Worm (Caenorhabditis elegans) whole organism, L2 larva: ENCODE data around the gene rimb-1.

ENCODE experiments used
- C34F6.9 ChIP-seq: fragments of 150-350 bp; optimal IDR thresholded peaks from 2 replicates; lab custom pipeline; 2014; ENCODE audit warnings: missing biosample characterization, missing genetic modification characterization
- F13H6.1 ChIP-seq: sonication (generic microtip); optimal IDR thresholded peaks from 2 replicates; lab custom pipeline; 2016; ENCODE audit warnings: missing genetic modification characterization, missing compliant biosample characterization
- R02D3.7 ChIP-seq: fragments of 150-350 bp; optimal IDR thresholded peaks from 2 replicates; lab custom pipeline; 2014; ENCODE audit warnings: missing biosample characterization, missing genetic modification characterization
- ZK546.5 ChIP-seq: sonication (generic microtip); optimal IDR thresholded peaks from 2 replicates; lab custom pipeline; 2017; ENCODE audit warnings: missing biosample characterization, missing genetic modification characterization
- alr-1 ChIP-seq: fragments of 150-350 bp; optimal IDR thresholded peaks from 2 replicates; lab custom pipeline; 2014; ENCODE audit warnings: missing biosample characterization, missing genetic modification characterization
- aly-2 ChIP-seq: fragments of 150-350 bp; optimal IDR thresholded peaks from 2 replicates; lab custom pipeline; 2014; ENCODE audit warnings: missing biosample characterization, missing genetic modification characterization
- ama-1 ChIP-seq: fragments of 150-350 bp; optimal IDR thresholded peaks from 2 replicates; lab custom pipeline; 2018; ENCODE audit warnings: inconsistent platforms
- ceh-16 ChIP-seq: fragments of 150-350 bp; optimal IDR thresholded peaks from 2 replicates; lab custom pipeline; 2014; ENCODE audit warnings: missing biosample characterization, missing genetic modification characterization
- ceh-82 ChIP-seq: fragments of 150-350 bp; optimal IDR thresholded peaks from 2 replicates; lab custom pipeline; 2014; ENCODE audit warnings: missing biosample characterization, missing genetic modification characterization
- crh-2 ChIP-seq: sonication (generic microtip); optimal IDR thresholded peaks from 2 replicates; lab custom pipeline; 2017; ENCODE audit warnings: missing biosample characterization, missing genetic modification characterization
- egl-27 ChIP-seq: sonication (generic microtip); optimal IDR thresholded peaks from 3 replicates; lab custom pipeline; 2017; ENCODE audit warnings: missing biosample characterization, missing genetic modification reagents, missing genetic modification characterization
- elt-3 ChIP-seq: sonication (generic microtip); optimal IDR thresholded peaks from 2 replicates; lab custom pipeline; 2017; ENCODE audit warnings: missing biosample characterization, missing genetic modification characterization
- fos-1 ChIP-seq: fragments of 150-350 bp; optimal IDR thresholded peaks from 2 replicates; lab custom pipeline; 2014; ENCODE audit warnings: missing biosample characterization, missing genetic modification characterization
- gmeb-1 ChIP-seq: fragments of 150-350 bp; optimal IDR thresholded peaks from 2 replicates; lab custom pipeline; 2014; ENCODE audit warnings: missing biosample characterization, missing genetic modification characterization
- lin-11 ChIP-seq: fragments of 150-350 bp; sonication (generic microtip); optimal IDR thresholded peaks from 2 replicates; lab custom pipeline; 2014; ENCODE audit warnings: missing biosample characterization, missing genetic modification characterization, inconsistent platforms, mixed read lengths
- lin-13 ChIP-seq: fragments of 150-350 bp; optimal IDR thresholded peaks from 2 replicates; lab custom pipeline; 2014; ENCODE audit warnings: missing biosample characterization, missing genetic modification reagents, missing genetic modification characterization
- lin-39 ChIP-seq: fragments of 150-350 bp; optimal IDR thresholded peaks from 2 replicates; lab custom pipeline; 2014; ENCODE audit warnings: missing biosample characterization, missing genetic modification reagents, missing genetic modification characterization
- lsy-2 ChIP-seq, 2 experiments: fragments of 150-350 bp in 1 of 2; sonication (generic microtip) in 1 of 2; optimal IDR thresholded peaks; 2 replicates each; lab custom pipeline; 2014 to 2017; ENCODE audit warnings: missing biosample characterization in 2 of 2, missing genetic modification characterization in 2 of 2
- mab-5 ChIP-seq: fragments of 150-350 bp; optimal IDR thresholded peaks from 2 replicates; lab custom pipeline; 2014; ENCODE audit warnings: missing biosample characterization, missing genetic modification characterization
- mbf-1 ChIP-seq: sonication (generic microtip); optimal IDR thresholded peaks from 2 replicates; lab custom pipeline; 2017; ENCODE audit warnings: missing biosample characterization, missing genetic modification characterization
- mdl-1 ChIP-seq, 2 experiments: fragments of 150-350 bp in 1 of 2; sonication (generic microtip) in 1 of 2; optimal IDR thresholded peaks; 2 replicates each; lab custom pipeline; 2017; ENCODE audit warnings: missing biosample characterization in 2 of 2, missing genetic modification characterization in 2 of 2
- nhr-12 ChIP-seq: fragments of 150-350 bp; optimal IDR thresholded peaks from 2 replicates; lab custom pipeline; 2014; ENCODE audit warnings: missing biosample characterization, missing genetic modification characterization
- nhr-129 ChIP-seq: fragments of 150-350 bp; optimal IDR thresholded peaks from 2 replicates; lab custom pipeline; 2014; ENCODE audit warnings: missing biosample characterization, missing genetic modification characterization
- nhr-21 ChIP-seq: fragments of 150-350 bp; optimal IDR thresholded peaks from 2 replicates; lab custom pipeline; 2014; ENCODE audit warnings: missing biosample characterization, missing genetic modification characterization
- nhr-23 ChIP-seq: fragments of 150-350 bp; optimal IDR thresholded peaks from 2 replicates; lab custom pipeline; 2014; ENCODE audit warnings: missing biosample characterization, missing genetic modification reagents, missing genetic modification characterization
- nhr-25 ChIP-seq: fragments of 150-350 bp; sonication (generic microtip); optimal IDR thresholded peaks from 3 replicates; lab custom pipeline; 2014; ENCODE audit warnings: missing biosample characterization, missing genetic modification characterization
- nhr-77 ChIP-seq: fragments of 150-350 bp; optimal IDR thresholded peaks from 2 replicates; lab custom pipeline; 2014; ENCODE audit warnings: missing biosample characterization, missing genetic modification characterization
- sem-4 ChIP-seq: fragments of 150-350 bp; optimal IDR thresholded peaks from 2 replicates; lab custom pipeline; 2014; ENCODE audit warnings: missing biosample characterization, missing genetic modification reagents, missing genetic modification characterization
- skn-1 ChIP-seq: sonication (generic microtip); optimal IDR thresholded peaks from 2 replicates; lab custom pipeline; 2017; ENCODE audit warnings: missing biosample characterization, missing genetic modification characterization
- sma-3 ChIP-seq: sonication (generic microtip); optimal IDR thresholded peaks from 2 replicates; lab custom pipeline; 2016; ENCODE audit warnings: missing genetic modification reagents, missing genetic modification characterization, missing compliant biosample characterization
- sma-9 ChIP-seq, 2 experiments: fragments of 150-350 bp in 1 of 2; sonication (generic microtip) in 1 of 2; optimal IDR thresholded peaks; 2 replicates each; lab custom pipeline; 2014 to 2016; ENCODE audit warnings: missing genetic modification characterization in 2 of 2, mild to moderate bottlenecking in 1 of 2, missing biosample characterization in 1 of 2, missing compliant biosample characterization in 1 of 2, missing genetic modification reagents in 1 of 2, moderate library complexity in 1 of 2
- snpc-4 ChIP-seq: fragments of 150-350 bp; optimal IDR thresholded peaks from 2 replicates; lab custom pipeline; 2014; ENCODE audit warnings: missing biosample characterization, missing genetic modification characterization
- unc-39 ChIP-seq: fragments of 150-350 bp; optimal IDR thresholded peaks from 2 replicates; lab custom pipeline; 2014; ENCODE audit warnings: missing biosample characterization, missing genetic modification characterization
- unc-62 ChIP-seq: fragments of 150-350 bp; optimal IDR thresholded peaks from 2 replicates; lab custom pipeline; 2014; ENCODE audit warnings: missing biosample characterization, missing genetic modification reagents, missing genetic modification characterization
- zag-1 ChIP-seq: fragments of 150-350 bp; optimal IDR thresholded peaks from 2 replicates; lab custom pipeline; 2014; ENCODE audit warnings: missing biosample characterization, missing genetic modification characterization
- ztf-1 ChIP-seq: fragments of 200-800 bp; sonication (Bioruptor generic); conservative IDR thresholded peaks from 2 replicates; pipeline ENCODE4 v1.3.6; 2022; ENCODE audit warnings: missing genetic modification characterization, missing compliant biosample characterization
- ztf-11 ChIP-seq: sonication (generic microtip); optimal IDR thresholded peaks from 2 replicates; lab custom pipeline; 2017; ENCODE audit warnings: missing biosample characterization, missing genetic modification characterization
- ztf-4 ChIP-seq: fragments of 150-350 bp; optimal IDR thresholded peaks from 2 replicates; lab custom pipeline; 2014; ENCODE audit warnings: missing biosample characterization, missing genetic modification characterization

Gene rimb-1

ce11 chrIII:1788972-1789371 lies 839 bp downstream of the rimb-1 start:
- no peak for TF ChIP-seq zag-1 (tag; lab: Kevin White, UChicago)
- TF ChIP-seq ceh-16: no peak

ce11 chrIII:1791949-1792348 lies 3.8 kb downstream of the rimb-1 start:
- no peak for TF ChIP-seq C34F6.9 (tag; lab: Kevin White, UChicago)
- TF ChIP-seq nhr-21 (tag; lab: Kevin White, UChicago): no peak
- TF ChIP-seq mbf-1: no peak
- no peak for TF ChIP-seq R02D3.7 (tag; lab: Kevin White, UChicago)
- TF ChIP-seq sem-4: no peak
- no peak for TF ChIP-seq lsy-2 (tag; optimal IDR thresholded peaks at IDR 0.05; lab: Kevin White, UChicago)
- TF ChIP-seq nhr-129 (tag; lab: Kevin White, UChicago): no peak
- TF ChIP-seq lin-13: no peak
- no peak for TF ChIP-seq gmeb-1 (tag; lab: Kevin White, UChicago)
- TF ChIP-seq ztf-11 (tag; lab: Kevin White, UChicago): no peak

- no peak for TF ChIP-seq gmeb-1 (tag; lab: Kevin White, UChicago)
- no peak for TF ChIP-seq lsy-2 (tag; optimal IDR thresholded peaks at IDR 0.05; lab: Kevin White, UChicago)
- TF ChIP-seq sem-4: no peak
- no peak for TF ChIP-seq ceh-82 (tag; lab: Kevin White, UChicago)
- no peak for TF ChIP-seq F13H6.1
- no peak for TF ChIP-seq nhr-77 (tag; lab: Kevin White, UChicago)
- TF ChIP-seq crh-2 (tag; lab: Kevin White, UChicago): no peak
- TF ChIP-seq nhr-25 (tag; lab: Kevin White, UChicago): no peak
- TF ChIP-seq nhr-129 (tag; lab: Kevin White, UChicago): no peak
- no peak for TF ChIP-seq fos-1 (tag; lab: Kevin White, UChicago)
- TF ChIP-seq sma-3 (GFP tag; lab: Kevin White, UChicago): no peak
- TF ChIP-seq, all 48 proteins: peak for 0
Observed at ce11 chrIII:1793416-1793815, 5.3 kb downstream of the rimb-1 start.

ce11 chrIII:1794100-1794499 lies 6.0 kb downstream of the rimb-1 start:
- TF ChIP-seq gmeb-1 (tag; lab: Kevin White, UChicago): no peak
- no peak for TF ChIP-seq ztf-1 (GFP tag; lab: Robert Waterston, UW)
- no peak for TF ChIP-seq nhr-23 (tag; lab: Kevin White, UChicago)
- no peak for TF ChIP-seq sma-9 (GFP tag; optimal IDR thresholded peaks at IDR 0.05; lab: Kevin White, UChicago)
- TF ChIP-seq sma-9 (tag; optimal IDR thresholded peaks at IDR 0.05; lab: Kevin White, UChicago): no peak
- no peak for TF ChIP-seq ceh-82 (tag; lab: Kevin White, UChicago)
- TF ChIP-seq elt-3 (tag; lab: Kevin White, UChicago): no peak
- no peak for TF ChIP-seq lsy-2 (tag; optimal IDR thresholded peaks at IDR 0.05; lab: Kevin White, UChicago)
- no peak for TF ChIP-seq mdl-1 (tag; optimal IDR thresholded peaks at IDR 0.05; lab: Kevin White, UChicago)
- TF ChIP-seq egl-27 (tag; lab: Kevin White, UChicago): no peak
- TF ChIP-seq sem-4: no peak
- TF ChIP-seq nhr-129 (tag; lab: Kevin White, UChicago): no peak
- TF ChIP-seq lin-11: no peak
- no peak for TF ChIP-seq snpc-4 (tag; lab: Kevin White, UChicago)
- TF ChIP-seq aly-2 (tag; lab: Kevin White, UChicago): no peak
- TF ChIP-seq ztf-11 (tag; lab: Kevin White, UChicago): no peak
- no peak for TF ChIP-seq lin-39 (tag; lab: Kevin White, UChicago)
- TF ChIP-seq, all 48 proteins: peak for 0

ce11 chrIII:1799407-1799806 lies 11.3 kb downstream of the rimb-1 start:
- TF ChIP-seq nhr-12 (tag; lab: Kevin White, UChicago) (no peak), nhr-25 (tag; lab: Kevin White, UChicago) (no peak), gmeb-1 (tag; lab: Kevin White, UChicago) (no peak), ceh-82 (tag; lab: Kevin White, UChicago) (no peak), ZK546.5 (tag; lab: Kevin White, UChicago) (no peak), ztf-1 (GFP tag; lab: Robert Waterston, UW) (no peak), alr-1 (no peak), snpc-4 (tag; lab: Kevin White, UChicago) (no peak), unc-62 (GFP tag; lab: Kevin White, UChicago) (no peak), ztf-4 (tag; lab: Kevin White, UChicago) (no peak), egl-27 (tag; lab: Kevin White, UChicago) (no peak), mab-5 (tag; lab: Kevin White, UChicago) (no peak), ama-1 (lab: Kevin White, UChicago) (no peak), sma-9 (GFP tag; optimal IDR thresholded peaks at IDR 0.05; lab: Kevin White, UChicago) (no peak), sma-9 (tag; optimal IDR thresholded peaks at IDR 0.05; lab: Kevin White, UChicago) (no peak), R02D3.7 (tag; lab: Kevin White, UChicago) (no peak), unc-39 (tag; lab: Kevin White, UChicago) (no peak), skn-1 (tag; lab: Kevin White, UChicago) (no peak)
